Worm (Caenorhabditis elegans): ENCODE results near the gene T19C4.24.

ce11 chrV:11177577-11177976 is 30.8 kb upstream of the T19C4.24 start, which contains the start of gene gpa-1:
- TF ChIP-seq egl-27 (tag; optimal IDR thresholded peaks at IDR 0.05): no peak
- no peak for TF ChIP-seq snpc-4 (tag; optimal IDR thresholded peaks at IDR 0.05)
- TF ChIP-seq elt-3 (tag; optimal IDR thresholded peaks at IDR 0.05): no peak
- no peak for TF ChIP-seq ceh-82 (tag; optimal IDR thresholded peaks at IDR 0.05)
- TF ChIP-seq sem-4 (tag; optimal IDR thresholded peaks at IDR 0.05): no peak
- TF ChIP-seq nhr-12 (tag; optimal IDR thresholded peaks at IDR 0.05): no peak
- TF ChIP-seq skn-1 (tag; optimal IDR thresholded peaks at IDR 0.05): no peak
- TF ChIP-seq unc-62 (GFP tag; optimal IDR thresholded peaks at IDR 0.05): no peak
- no peak for TF ChIP-seq mab-5 (tag; optimal IDR thresholded peaks at IDR 0.05)
- no peak for TF ChIP-seq nhr-237 (tag; optimal IDR thresholded peaks at IDR 0.05)
- no peak for TF ChIP-seq nhr-11 (tag; optimal IDR thresholded peaks at IDR 0.05)

All from whole organism, L2 larva.